Fruit fly (Drosophila melanogaster): ENCODE measurements around the gene CG33061.

Gene CG33061

DNA sequence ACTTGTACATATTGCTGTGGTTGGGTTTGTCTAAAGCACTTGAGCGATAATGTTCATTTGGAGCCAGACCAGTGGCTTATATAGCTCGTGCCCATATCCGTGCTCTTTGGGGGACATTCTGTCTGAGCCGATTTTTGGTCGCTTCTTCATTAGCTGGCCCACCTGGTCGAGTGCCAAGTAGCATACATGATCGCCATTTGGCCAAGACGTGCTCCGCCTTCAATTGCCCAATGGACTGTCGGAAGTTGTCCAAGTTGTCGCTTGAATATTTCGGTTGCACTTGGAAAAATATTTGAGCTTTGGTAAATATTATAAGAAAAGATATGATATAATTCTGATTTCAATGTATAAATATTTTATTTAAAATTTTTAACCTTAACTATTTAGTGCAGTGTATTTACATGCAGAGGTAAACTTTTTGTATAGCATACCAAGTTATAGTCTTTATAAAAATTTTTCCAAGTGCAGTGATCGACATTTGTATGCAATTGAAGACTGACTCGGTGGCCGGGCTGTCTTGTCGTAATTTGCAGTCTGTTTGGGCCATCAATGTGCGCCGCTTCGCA, 44.2 kb upstream of the CG33061 start, which contains the start of gene CG13047:
CG13047 (minus strand) TSS at position 51 of the 566 bp plus-strand sequence.
- TF ChIP-seq CG15336 (GFP tag; IDR thresholded peaks at IDR 0.05), result 0 out of 2 replicates have a peak, but pooled peaks have one; percentile 26
- TF ChIP-seq CG16779 (tag; optimal IDR thresholded peaks at IDR 0.05), result no peak
- peak; percentile 56 for TF ChIP-seq CG3032 (tag; optimal IDR thresholded peaks at IDR 0.05)
- TF ChIP-seq Eip78C (GFP tag), result peak; percentile 49
- TF ChIP-seq CG10631 (GFP tag; optimal IDR thresholded peaks at IDR 0.05), result peak; percentile 10
- TF ChIP-seq CG6163 (GFP tag; IDR thresholded peaks at IDR 0.05), result no peak
- peak; percentile 26 for TF ChIP-seq CG10669 (GFP tag; optimal IDR thresholded peaks at IDR 0.05)
- TF ChIP-seq CG32006 (GFP tag; optimal IDR thresholded peaks at IDR 0.05), result peak; percentile 2
- TF ChIP-seq acj6 (GFP tag; optimal IDR thresholded peaks at IDR 0.05), result peak; percentile 13
- TF ChIP-seq Smox (GFP tag; optimal IDR thresholded peaks at IDR 0.05), result no peak
- peak; percentile 13 for TF ChIP-seq CG6808 (GFP tag; optimal IDR thresholded peaks at IDR 0.05)
- TF ChIP-seq Ets96B (tag; optimal IDR thresholded peaks at IDR 0.05), result peak; percentile 37
- TF ChIP-seq Sox15 (GFP tag; optimal IDR thresholded peaks at IDR 0.05), result no peak
- TF ChIP-seq Hr4 (GFP tag; optimal IDR thresholded peaks at IDR 0.05), result no peak
- no peak for TF ChIP-seq CG11902 (GFP tag; optimal IDR thresholded peaks at IDR 0.05)

DNA sequence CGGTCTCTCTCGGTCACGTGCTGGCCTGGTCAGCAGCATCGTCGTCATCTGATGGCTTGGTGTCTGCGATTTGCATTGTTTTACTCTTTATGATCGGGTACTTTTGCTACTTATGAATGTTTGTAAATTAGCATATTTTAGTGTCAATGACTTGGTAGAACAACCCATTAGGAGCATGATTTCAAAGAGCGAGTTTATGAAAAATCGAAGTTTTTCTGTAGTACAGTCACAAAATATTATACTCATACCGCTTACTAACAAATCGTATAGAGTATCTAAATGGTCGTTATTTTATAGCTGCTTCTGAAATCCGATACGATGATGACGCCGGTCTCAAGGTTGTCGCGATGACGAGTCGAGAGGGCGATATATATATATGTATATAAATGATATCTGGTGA, 43.3 kb upstream of the CG33061 start:
- TF ChIP-seq OdsH (GFP tag; optimal IDR thresholded peaks at IDR 0.05) (peak; percentile 46), Blimp-1 (GFP tag; optimal IDR thresholded peaks at IDR 0.05) (no peak), fd59A (GFP tag; optimal IDR thresholded peaks at IDR 0.05) (peak; percentile 79), vri (GFP tag; optimal IDR thresholded peaks at IDR 0.05) (peak; percentile 13), Ets21C (GFP tag; optimal IDR thresholded peaks at IDR 0.05) (no peak), CG11762 (GFP tag; optimal IDR thresholded peaks at IDR 0.05; ENCODE audit: insufficient read depth) (peak; percentile 8), Sox15 (GFP tag; optimal IDR thresholded peaks at IDR 0.05) (peak; percentile 39), Hr39 (GFP tag; optimal IDR thresholded peaks at IDR 0.05) (peak; percentile 29), eg (GFP tag; IDR thresholded peaks at IDR 0.05) (no peak), CG8119 (GFP tag; IDR thresholded peaks at IDR 0.05) (no peak), CG7368 (GFP tag; optimal IDR thresholded peaks at IDR 0.05) (peak; percentile 43), dac (GFP tag; optimal IDR thresholded peaks at IDR 0.05) (no peak), CG32006 (GFP tag; optimal IDR thresholded peaks at IDR 0.05) (peak; percentile 9), svp (GFP tag) (peak; percentile 39), Eip75B (GFP tag; optimal IDR thresholded peaks at IDR 0.05) (peak; percentile 71), Lpt (GFP tag; optimal IDR thresholded peaks at IDR 0.05) (no peak), pdm3 (GFP tag; optimal IDR thresholded peaks at IDR 0.05) (peak; percentile 64), Eip78C (GFP tag) (peak; percentile 93), Hr38 (GFP tag; optimal IDR thresholded peaks at IDR 0.05) (no peak), CG3032 (tag; optimal IDR thresholded peaks at IDR 0.05) (peak; percentile 85), CG6808 (GFP tag; optimal IDR thresholded peaks at IDR 0.05) (peak; percentile 77), topi (GFP tag; optimal IDR thresholded peaks at IDR 0.05) (peak; percentile 35), CG31627 (GFP tag; optimal IDR thresholded peaks at IDR 0.05) (peak; percentile 4), CG8319 (GFP tag; optimal IDR thresholded peaks at IDR 0.05) (peak; percentile 38), CG1621 (tag; optimal IDR thresholded peaks at IDR 0.05) (peak; percentile 78), CG11294 (GFP tag; IDR thresholded peaks at IDR 0.05) (no peak), CG34406 (GFP tag; optimal IDR thresholded peaks at IDR 0.05) (peak; percentile 58), CG6276 (GFP tag; optimal IDR thresholded peaks at IDR 0.05) (no peak), salr (GFP tag; optimal IDR thresholded peaks at IDR 0.05) (peak in 1 of 2 experiments; percentile 56), CG16779 (tag; optimal IDR thresholded peaks at IDR 0.05) (peak; percentile 30), dsx (GFP tag; optimal IDR thresholded peaks at IDR 0.05; ENCODE audit: poor library complexity, severe bottlenecking) (peak; percentile 77), CG4318 (GFP tag; optimal IDR thresholded peaks at IDR 0.05) (no peak), CG6792 (GFP tag; optimal IDR thresholded peaks at IDR 0.05) (peak; percentile 64), Ets96B (tag; optimal IDR thresholded peaks at IDR 0.05) (peak; percentile 87), CG11902 (GFP tag; optimal IDR thresholded peaks at IDR 0.05) (peak; percentile 17), cyc (GFP tag; optimal IDR thresholded peaks at IDR 0.05) (peak; percentile 3), net (GFP tag; optimal IDR thresholded peaks at IDR 0.05) (peak; percentile 50), achi (GFP tag; optimal IDR thresholded peaks at IDR 0.05) (peak; percentile 53), Sox14 (GFP tag; optimal IDR thresholded peaks at IDR 0.05) (peak; percentile 51), CG6163 (GFP tag; IDR thresholded peaks at IDR 0.05) (peak; percentile 44; the same call in 1 of the 3 replicates), acj6 (GFP tag; optimal IDR thresholded peaks at IDR 0.05) (peak; percentile 64), esn (GFP tag; optimal IDR thresholded peaks at IDR 0.05) (peak; percentile 37), CG6854 (GFP tag; optimal IDR thresholded peaks at IDR 0.05) (no peak), CG10631 (GFP tag; optimal IDR thresholded peaks at IDR 0.05) (peak; percentile 54)
